Worm (Caenorhabditis elegans): ENCODE measurements around the gene snf-3.
"Not testable (repeated sequence)": the region's sequence is repeated elsewhere in the genome, so short reads cannot be mapped to it uniquely, and the experiment has no call there.

Gene snf-3

ce11 chrII:1054724-1055123 lies 37.1 kb upstream of the snf-3 start, which contains the start of gene K02E7.7:
K02E7.7 (plus strand) TSS chrII:1055024.
- not testable (repeated sequence) for TF ChIP-seq snpc-4 (tag; optimal IDR thresholded peaks at IDR 0.05); hmg-11 (tag; optimal IDR thresholded peaks at IDR 0.05); ama-1 (optimal IDR thresholded peaks at IDR 0.05)

- TF ChIP-seq nhr-237 (tag; optimal IDR thresholded peaks at IDR 0.05) (no peak), fkh-2 (tag; optimal IDR thresholded peaks at IDR 0.05) (no peak), jun-1 (tag; optimal IDR thresholded peaks at IDR 0.05) (peak; percentile 44), pha-4 (tag; optimal IDR thresholded peaks at IDR 0.05) (peak; percentile 46), elt-2 (tag; optimal IDR thresholded peaks at IDR 0.05) (peak; percentile 97), ztf-4 (tag; optimal IDR thresholded peaks at IDR 0.05) (no peak), ceh-28 (tag; optimal IDR thresholded peaks at IDR 0.05) (no peak), nhr-43 (tag; optimal IDR thresholded peaks at IDR 0.05; ENCODE audit: poor library complexity, severe bottlenecking) (no peak), unc-39 (tag; optimal IDR thresholded peaks at IDR 0.05) (no peak), fkh-10 (GFP tag; optimal IDR thresholded peaks at IDR 0.05) (no peak), fos-1 (tag; optimal IDR thresholded peaks at IDR 0.05) (no peak), elt-1 (tag; optimal IDR thresholded peaks at IDR 0.05) (no peak), aly-2 (tag; optimal IDR thresholded peaks at IDR 0.05) (no peak), nhr-67 (tag; optimal IDR thresholded peaks at IDR 0.05) (no peak), nhr-77 (tag; optimal IDR thresholded peaks at IDR 0.05) (no peak), ceh-82 (tag; optimal IDR thresholded peaks at IDR 0.05) (no peak), R02D3.7 (tag; optimal IDR thresholded peaks at IDR 0.05) (no peak), pqm-1 (tag; optimal IDR thresholded peaks at IDR 0.05) (peak; percentile 85), mml-1 (tag; optimal IDR thresholded peaks at IDR 0.05) (no peak), eor-1 (tag; optimal IDR thresholded peaks at IDR 0.05) (no peak), elt-3 (tag; optimal IDR thresholded peaks at IDR 0.05) (no peak)
Observed at ce11 chrII:1056844-1057243, 35.0 kb upstream of the snf-3 start.

DNA sequence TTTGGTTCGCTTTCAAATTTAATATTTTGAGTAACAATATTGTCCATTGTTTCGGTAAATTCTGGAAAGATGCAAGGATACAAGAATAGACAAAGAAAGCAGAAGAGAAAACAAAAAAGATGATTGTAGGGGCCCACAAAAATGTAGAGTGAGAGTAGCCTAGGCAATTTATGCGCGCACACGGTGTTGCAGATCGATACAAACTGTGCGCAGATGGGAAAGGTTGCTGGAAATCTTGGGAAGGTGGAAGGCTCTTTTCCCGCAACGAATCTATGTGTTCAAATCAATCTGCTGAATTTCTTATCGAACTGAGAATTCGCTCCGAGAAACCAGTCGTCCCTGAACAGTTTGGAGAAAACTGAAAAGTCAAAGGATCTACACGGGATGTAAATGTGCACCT lies 31.1 kb upstream of the snf-3 start, which contains the start of gene btb-10:
Gene btb-10 (minus strand): TSS at position 101 of the 400 bp plus-strand sequence.
- not testable (repeated sequence) for TF ChIP-seq egl-27 (tag; optimal IDR thresholded peaks at IDR 0.05); nfya-1 (tag; optimal IDR thresholded peaks at IDR 0.05; ENCODE audit: insufficient read depth); ceh-82 (tag; optimal IDR thresholded peaks at IDR 0.05)

ce11 chrII:1063926-1064325 lies 27.9 kb upstream of the snf-3 start:
- TF ChIP-seq nfya-1 (tag; optimal IDR thresholded peaks at IDR 0.05; ENCODE audit: insufficient read depth) = no peak
- peak; percentile 52 for TF ChIP-seq elt-2 (tag; optimal IDR thresholded peaks at IDR 0.05)

- TF ChIP-seq fkh-2 (tag; optimal IDR thresholded peaks at IDR 0.05) = no peak
- no peak for TF ChIP-seq nhr-76 (tag; optimal IDR thresholded peaks at IDR 0.05)
- no peak for TF ChIP-seq tbx-2 (tag; optimal IDR thresholded peaks at IDR 0.05)
- TF ChIP-seq snpc-4 (tag; optimal IDR thresholded peaks at IDR 0.05) = no peak
- TF ChIP-seq lin-39 (tag; optimal IDR thresholded peaks at IDR 0.05) = no peak
- TF ChIP-seq ztf-11 (tag; optimal IDR thresholded peaks at IDR 0.05) = no peak
- no peak for TF ChIP-seq nhr-77 (tag; optimal IDR thresholded peaks at IDR 0.05)
- no peak for TF ChIP-seq mml-1 (tag; optimal IDR thresholded peaks at IDR 0.05)
- no peak for TF ChIP-seq fkh-10 (GFP tag; optimal IDR thresholded peaks at IDR 0.05)
- TF ChIP-seq mdl-1 (tag; optimal IDR thresholded peaks at IDR 0.05) = no peak
- TF ChIP-seq jun-1 (tag; optimal IDR thresholded peaks at IDR 0.05) = no peak
- TF ChIP-seq elt-1 (tag; optimal IDR thresholded peaks at IDR 0.05) = no peak
- TF ChIP-seq unc-39 (tag; optimal IDR thresholded peaks at IDR 0.05) = no peak
- no peak for TF ChIP-seq ceh-82 (tag; optimal IDR thresholded peaks at IDR 0.05)
- no peak for TF ChIP-seq sea-2 (GFP tag; optimal IDR thresholded peaks at IDR 0.05)
- no peak for TF ChIP-seq ama-1 (optimal IDR thresholded peaks at IDR 0.05)
- no peak for TF ChIP-seq elt-3 (tag; optimal IDR thresholded peaks at IDR 0.05)
- TF ChIP-seq ceh-9 (tag; optimal IDR thresholded peaks at IDR 0.05) = no peak
- TF ChIP-seq pqm-1 (tag; optimal IDR thresholded peaks at IDR 0.05) = no peak
- TF ChIP-seq zag-1 (tag; optimal IDR thresholded peaks at IDR 0.05) = no peak
Observed at ce11 chrII:1066907-1067306, 24.9 kb upstream of the snf-3 start, which contains the start of gene K02E7.10. K02E7.10 (minus strand) TSS chrII:1067007.
